Worm (Caenorhabditis elegans) whole organism, L4/young adult: Measurements from ENCODE around the gene R13A5.10.

Source experiments
- W03F9.2 ChIP-seq: fragments of 150-350 bp; optimal IDR thresholded peaks from 2 replicates; lab custom pipeline; 2014; ENCODE audit warnings: missing biosample characterization, missing genetic modification characterization
- dao-5 ChIP-seq: sonication (generic microtip); optimal IDR thresholded peaks from 2 replicates; lab custom pipeline; 2016; ENCODE audit warnings: missing genotype, missing genetic modification characterization, moderate library complexity, missing compliant biosample characterization
- him-1 ChIP-seq: sonication (generic microtip); optimal IDR thresholded peaks from 2 replicates; lab custom pipeline; 2016; ENCODE audit warnings: missing genotype, missing genetic modification reagents, missing genetic modification characterization, missing compliant biosample characterization

DNA sequence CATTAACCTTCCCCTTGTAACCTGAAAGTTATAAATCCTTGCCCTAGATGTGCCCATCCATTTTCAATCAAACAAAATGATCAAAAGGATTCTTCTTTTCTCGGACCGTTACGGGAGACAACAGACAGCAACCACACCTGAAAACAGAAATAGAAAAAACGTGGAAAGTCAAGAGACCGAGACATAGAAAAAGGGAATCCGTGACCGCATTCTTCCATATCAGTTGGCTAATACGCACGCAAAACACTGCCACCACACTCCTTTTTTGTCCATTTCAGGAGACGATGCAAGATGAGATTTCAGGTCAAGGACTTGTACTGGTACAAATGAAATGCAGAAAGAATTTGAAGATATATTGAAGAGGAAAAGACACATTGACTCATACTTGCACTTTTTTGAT, 35.5 kb upstream of the R13A5.10 start:
- TF ChIP-seq him-1 (no peak), dao-5 (tag; lab: Kevin White, UChicago) (no peak), W03F9.2 (tag; lab: Kevin White, UChicago) (no peak)
